Worm (Caenorhabditis elegans): Measurements from ENCODE around the gene R53.4.

- TF ChIP-seq flt-1 (GFP tag; IDR thresholded peaks at IDR 0.05): no peak
- TF ChIP-seq klf-2 (GFP tag; conservative IDR thresholded peaks at IDR 0.05): no peak
These were observed 8.6 kb upstream of the R53.4 start, which contains the start of gene R53.8 for ce11 chrII:9976405-9976804.
